Worm (Caenorhabditis elegans) whole organism, L1 larva: ENCODE data around the gene F01F1.3.

Experiments
- C04F5.9 ChIP-seq: sonication (generic microtip); optimal IDR thresholded peaks from 2 replicates; lab custom pipeline; 2016; ENCODE audit warnings: missing genetic modification characterization, missing compliant biosample characterization
- alr-1 ChIP-seq: fragments of 200-800 bp; sonication (Bioruptor generic); optimal IDR thresholded peaks from 2 replicates; lab custom pipeline; 2018; ENCODE audit warnings: borderline replicate concordance, mild to moderate bottlenecking, missing genetic modification characterization, missing compliant biosample characterization
- blmp-1 ChIP-seq: fragments of 150-350 bp; optimal IDR thresholded peaks from 2 replicates; lab custom pipeline; 2014; ENCODE audit warnings: missing biosample characterization, missing genetic modification characterization
- ceh-8 ChIP-seq: fragments of 200-800 bp; sonication (Bioruptor generic); optimal IDR thresholded peaks from 2 replicates; lab custom pipeline; 2018; ENCODE audit warnings: mild to moderate bottlenecking, missing genetic modification characterization, moderate library complexity, missing compliant biosample characterization
- efl-3 ChIP-seq: fragments of 200-800 bp; sonication (Bioruptor generic); optimal IDR thresholded peaks from 2 replicates; lab custom pipeline; 2018; ENCODE audit warnings: mild to moderate bottlenecking, missing genetic modification characterization, missing compliant biosample characterization
- elt-2 ChIP-seq: sonication (generic microtip); optimal IDR thresholded peaks from 2 replicates; lab custom pipeline; 2016; ENCODE audit warnings: missing genetic modification characterization, mild to moderate bottlenecking, inconsistent platforms, missing compliant biosample characterization, missing genetic modification reagents
- lin-35 ChIP-seq, 2 experiments: fragments of 150-350 bp; optimal IDR thresholded peaks; 2 replicates each; lab custom pipeline; 2014; ENCODE audit warnings: missing biosample characterization in 2 of 2, missing genetic modification characterization in 2 of 2, missing genetic modification reagents in 2 of 2
- lsy-2 ChIP-seq, 2 experiments: fragments of 150-350 bp; optimal IDR thresholded peaks; 2 replicates each; lab custom pipeline; 2014; ENCODE audit warnings: missing biosample characterization in 2 of 2, missing genetic modification characterization in 2 of 2
- mep-1 ChIP-seq: fragments of 150-350 bp; optimal IDR thresholded peaks from 2 replicates; lab custom pipeline; 2014; ENCODE audit warnings: missing biosample characterization, missing genetic modification characterization
- nhr-237 ChIP-seq: fragments of 150-350 bp; optimal IDR thresholded peaks from 2 replicates; lab custom pipeline; 2014; ENCODE audit warnings: missing biosample characterization, missing genetic modification characterization
- pax-3 ChIP-seq: fragments of 200-800 bp; sonication (Bioruptor generic); optimal IDR thresholded peaks from 2 replicates; lab custom pipeline; 2018; ENCODE audit warnings: mild to moderate bottlenecking, missing genetic modification characterization, moderate library complexity, missing compliant biosample characterization
- skn-1 ChIP-seq: fragments of 150-350 bp; optimal IDR thresholded peaks from 2 replicates; lab custom pipeline; 2014; ENCODE audit warnings: missing biosample characterization, missing genetic modification characterization
- unc-62 ChIP-seq: fragments of 150-350 bp; optimal IDR thresholded peaks from 2 replicates; lab custom pipeline; 2014; ENCODE audit warnings: missing biosample characterization, missing genetic modification reagents, missing genetic modification characterization

ce11 chrIII:5898631-5899030 lies 26.9 kb downstream of the F01F1.3 start:
- TF ChIP-seq unc-62 (GFP tag; lab: Kevin White, UChicago) (no peak), nhr-237 (tag; lab: Kevin White, UChicago) (no peak), blmp-1 (tag; lab: Kevin White, UChicago) (peak; percentile 64), pax-3 (no peak), C04F5.9 (tag; lab: Kevin White, UChicago) (no peak), efl-3 (GFP tag; lab: Kevin White, UChicago) (no peak), alr-1 (tag; lab: Kevin White, UChicago) (no peak), lsy-2 (tag; optimal IDR thresholded peaks at IDR 0.05; lab: Kevin White, UChicago) (peak in 1 of 2 experiments; percentile 7), ceh-8 (GFP tag; lab: Kevin White, UChicago) (no peak), skn-1 (tag; lab: Kevin White, UChicago) (no peak), lin-35 (GFP tag; optimal IDR thresholded peaks at IDR 0.05; lab: Kevin White, UChicago) (no peak), mep-1 (tag; lab: Kevin White, UChicago) (no peak), elt-2 (no peak)
